Worm (Caenorhabditis elegans) whole organism, young adult: ENCODE data around the gene fbxc-25.

Experiments
- C06A6.2 ChIP-seq: fragments of 200-800 bp; sonication (Bioruptor generic); conservative IDR thresholded peaks from 2 replicates; pipeline ENCODE4 v1.3.6; 2022; ENCODE audit warnings: missing genetic modification characterization, missing compliant biosample characterization
- F52B5.7 ChIP-seq: sonication (generic microtip); optimal IDR thresholded peaks from 2 replicates; lab custom pipeline; 2016; ENCODE audit warnings: mild to moderate bottlenecking, missing genetic modification characterization, missing compliant biosample characterization
- F57A8.1 ChIP-seq: fragments of 200-800 bp; sonication (Bioruptor generic); optimal IDR thresholded peaks from 2 replicates; lab custom pipeline; 2018; ENCODE audit warnings: mild to moderate bottlenecking, missing genetic modification characterization, moderate library complexity, missing compliant biosample characterization
- F57C9.4 ChIP-seq: sonication (generic microtip); optimal IDR thresholded peaks from 2 replicates; lab custom pipeline; 2017; ENCODE audit warnings: mild to moderate bottlenecking, missing genetic modification characterization, missing compliant biosample characterization
- Y67H2A.10 ChIP-seq: fragments of 200-800 bp; sonication (Bioruptor generic); conservative IDR thresholded peaks from 2 replicates; pipeline ENCODE4 v1.3.6; 2022; ENCODE audit warnings: missing genetic modification reagents, missing genetic modification characterization, missing compliant biosample characterization
- atf-7 ChIP-seq: sonication (generic microtip); optimal IDR thresholded peaks from 2 replicates; lab custom pipeline; 2017; ENCODE audit warnings: mild to moderate bottlenecking, missing genetic modification characterization, missing compliant biosample characterization
- attf-5 ChIP-seq: fragments of 200-800 bp; sonication (Bioruptor generic); optimal IDR thresholded peaks from 2 replicates; lab custom pipeline; 2018; ENCODE audit warnings: mild to moderate bottlenecking, missing genetic modification characterization, missing compliant biosample characterization
- attf-6 ChIP-seq: fragments of 200-800 bp; sonication (Bioruptor generic); IDR thresholded peaks from 2 replicates; pipeline ENCODE4 v1.3.6; 2022; ENCODE audit warnings: missing genetic modification reagents, missing genetic modification characterization, missing compliant biosample characterization
- bed-2 ChIP-seq: fragments of 200-800 bp; sonication (Bioruptor generic); IDR thresholded peaks from 2 replicates; pipeline ENCODE4 v1.3.6; 2022; ENCODE audit warnings: missing genetic modification reagents, missing genetic modification characterization, missing compliant biosample characterization
- ccch-3 ChIP-seq: fragments of 200-800 bp; sonication (Bioruptor generic); optimal IDR thresholded peaks from 2 replicates; lab custom pipeline; 2018; ENCODE audit warnings: mild to moderate bottlenecking, missing genetic modification characterization, missing compliant biosample characterization
- dox-1 ChIP-seq: fragments of 200-800 bp; sonication (Bioruptor generic); IDR thresholded peaks from 2 replicates; pipeline ENCODE4 v1.3.6; 2022; ENCODE audit warnings: missing genetic modification reagents, missing genetic modification characterization, missing compliant biosample characterization
- ets-4 ChIP-seq: fragments of 200-800 bp; sonication (Bioruptor generic); optimal IDR thresholded peaks from 2 replicates; lab custom pipeline; 2018; ENCODE audit warnings: mild to moderate bottlenecking, missing genetic modification characterization, missing compliant biosample characterization
- lag-1 ChIP-seq: fragments of 200-800 bp; sonication (Bioruptor generic); IDR thresholded peaks from 2 replicates; pipeline ENCODE4 v1.3.6; 2022; ENCODE audit warnings: missing genetic modification reagents, missing genetic modification characterization, missing compliant biosample characterization
- lin-40 ChIP-seq: sonication (generic microtip); optimal IDR thresholded peaks from 2 replicates; lab custom pipeline; 2016; ENCODE audit warnings: missing genetic modification characterization, mild to moderate bottlenecking, missing compliant biosample characterization, missing genotype, missing genetic modification reagents
- lsl-1 ChIP-seq: fragments of 200-800 bp; sonication (Bioruptor generic); optimal IDR thresholded peaks from 2 replicates; lab custom pipeline; 2018; ENCODE audit warnings: mild to moderate bottlenecking, missing genetic modification characterization, moderate library complexity, missing compliant biosample characterization
- madf-3 ChIP-seq: fragments of 200-800 bp; sonication (Bioruptor generic); IDR thresholded peaks from 2 replicates; pipeline ENCODE4 v1.3.6; 2022; ENCODE audit warnings: missing genetic modification reagents, missing genetic modification characterization, missing compliant biosample characterization
- mcd-1 ChIP-seq: fragments of 200-800 bp; sonication (Bioruptor generic); IDR thresholded peaks from 2 replicates; pipeline ENCODE4 v1.3.6; 2022; ENCODE audit warnings: missing genetic modification reagents, missing genetic modification characterization, missing compliant biosample characterization
- nfya-2 ChIP-seq: fragments of 200-800 bp; sonication (Bioruptor generic); IDR thresholded peaks from 2 replicates; pipeline ENCODE4 v1.3.6; 2022; ENCODE audit warnings: missing genetic modification reagents, missing genetic modification characterization, missing compliant biosample characterization
- nhr-179 ChIP-seq: sonication (generic microtip); optimal IDR thresholded peaks from 2 replicates; lab custom pipeline; 2016; ENCODE audit warnings: mild to moderate bottlenecking, missing genetic modification characterization, missing compliant biosample characterization
- nhr-80 ChIP-seq: sonication (generic microtip); optimal IDR thresholded peaks from 2 replicates; lab custom pipeline; 2016; ENCODE audit warnings: missing genetic modification characterization, missing compliant biosample characterization
- snpc-1.1 ChIP-seq: sonication (generic microtip); optimal IDR thresholded peaks from 2 replicates; lab custom pipeline; 2017; ENCODE audit warnings: missing genetic modification characterization, mild to moderate bottlenecking, missing compliant biosample characterization, antibody characterized with exemption, moderate library complexity, missing genotype, missing genetic modification reagents; ENCODE audit not compliant: insufficient read depth
- snpc-1.3 ChIP-seq: sonication (generic microtip); optimal IDR thresholded peaks from 2 replicates; lab custom pipeline; 2017; ENCODE audit warnings: missing genetic modification characterization, mild to moderate bottlenecking, missing compliant biosample characterization, antibody characterized with exemption, moderate library complexity, missing genotype, missing genetic modification reagents; ENCODE audit not compliant: insufficient read depth
- tbx-9 ChIP-seq: sonication (generic microtip); optimal IDR thresholded peaks from 2 replicates; lab custom pipeline; 2016; ENCODE audit warnings: borderline replicate concordance, missing genetic modification characterization, inconsistent platforms, missing compliant biosample characterization
- tlf-1 ChIP-seq: fragments of 200-800 bp; sonication (Bioruptor generic); optimal IDR thresholded peaks from 2 replicates; lab custom pipeline; 2018; ENCODE audit warnings: mild to moderate bottlenecking, missing genetic modification characterization, missing compliant biosample characterization
- zim-3 ChIP-seq: sonication (generic microtip); optimal IDR thresholded peaks from 2 replicates; lab custom pipeline; 2017; ENCODE audit warnings: mild to moderate bottlenecking, missing genetic modification characterization, moderate library complexity, missing compliant biosample characterization
- ztf-22 ChIP-seq: fragments of 200-800 bp; sonication (Bioruptor generic); optimal IDR thresholded peaks from 2 replicates; lab custom pipeline; 2018; ENCODE audit warnings: mild to moderate bottlenecking, missing genetic modification characterization, moderate library complexity, missing compliant biosample characterization

fbxc-25 gene

DNA sequence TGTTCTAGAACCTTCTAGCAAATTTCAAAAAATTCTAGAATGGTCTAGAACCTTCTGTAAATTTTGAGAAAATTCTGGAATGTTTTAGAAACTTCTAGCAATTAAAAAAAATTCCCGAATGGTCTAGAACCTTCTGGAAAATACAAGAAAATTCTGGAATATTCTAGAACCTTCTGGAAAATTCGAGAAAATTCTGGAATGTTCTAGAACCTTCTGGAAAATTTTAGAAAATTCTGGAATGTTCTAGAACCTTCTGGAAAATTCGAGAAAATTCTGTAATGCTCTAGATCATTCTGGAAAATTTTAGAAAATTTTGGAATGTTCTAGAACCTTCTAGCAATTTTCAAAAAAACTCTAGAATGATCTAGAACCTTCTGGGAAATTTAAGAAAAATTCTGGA is 34.4 kb upstream of the fbxc-25 start (continued):
- TF ChIP-seq ztf-22 (GFP tag; lab: Kevin White, UChicago) (no peak), lin-40 (tag; lab: Kevin White, UChicago) (no peak), lsl-1 (peak; percentile 16)
- TF ChIP-seq, all 124 proteins: peak for 9

ce11 chrII:2328963-2329442 is 32.9 kb upstream of the fbxc-25 start, which contains the start of the genes ZK1240.8 and ZK1240.1:
TSS of gene ZK1240.8 (minus strand) at chrII:2329063.
TSS of gene ZK1240.1 (plus strand) at chrII:2329392.
- TF ChIP-seq bed-2 (GFP tag; lab: Robert Waterston, UW) (no peak), snpc-1.1 (tag; lab: Kevin White, UChicago) (no peak), atf-7 (tag; lab: Kevin White, UChicago) (no peak)
- TF ChIP-seq, all 124 proteins: peak for 0

- TF ChIP-seq ccch-3 (no peak), bed-2 (GFP tag; lab: Robert Waterston, UW) (no peak), Y67H2A.10 (GFP tag; lab: Robert Waterston, UW) (no peak), nfya-2 (GFP tag; lab: Robert Waterston, UW) (no peak), tlf-1 (GFP tag; lab: Kevin White, UChicago) (no peak), F52B5.7 (tag; lab: Kevin White, UChicago) (no peak), ets-4 (GFP tag; lab: Kevin White, UChicago) (no peak), madf-3 (GFP tag; lab: Robert Waterston, UW) (no peak), F57C9.4 (tag; lab: Kevin White, UChicago) (no peak), C06A6.2 (GFP tag; lab: Robert Waterston, UW) (no peak), lag-1 (no peak)
These were observed 28.9 kb upstream of the fbxc-25 start, which contains the start of gene ZK1240.11 for ce11 chrII:2324956-2325355. TSS of gene ZK1240.11 (plus strand) at chrII:2325256.

- TF ChIP-seq snpc-1.3 (tag; lab: Kevin White, UChicago) = no peak
- TF ChIP-seq nhr-179 (tag; lab: Kevin White, UChicago) = no peak
- peak; percentile 58 for TF ChIP-seq ets-4 (GFP tag; lab: Kevin White, UChicago)
- no peak for TF ChIP-seq F52B5.7 (tag; lab: Kevin White, UChicago)
- TF ChIP-seq tbx-9 (tag; lab: Kevin White, UChicago) = no peak
- no peak for TF ChIP-seq attf-6 (GFP tag; lab: Robert Waterston, UW)
- TF ChIP-seq nhr-80 (tag; lab: Kevin White, UChicago) = peak; percentile 85
These were observed 26.9 kb upstream of the fbxc-25 start, which contains the start of the genes ZK1240.6 and ZK1240.2 for ce11 chrII:2322857-2323518. TSS of gene ZK1240.6 (minus strand) at chrII:2322907. TSS of gene ZK1240.2 (plus strand) at chrII:2323376.

DNA sequence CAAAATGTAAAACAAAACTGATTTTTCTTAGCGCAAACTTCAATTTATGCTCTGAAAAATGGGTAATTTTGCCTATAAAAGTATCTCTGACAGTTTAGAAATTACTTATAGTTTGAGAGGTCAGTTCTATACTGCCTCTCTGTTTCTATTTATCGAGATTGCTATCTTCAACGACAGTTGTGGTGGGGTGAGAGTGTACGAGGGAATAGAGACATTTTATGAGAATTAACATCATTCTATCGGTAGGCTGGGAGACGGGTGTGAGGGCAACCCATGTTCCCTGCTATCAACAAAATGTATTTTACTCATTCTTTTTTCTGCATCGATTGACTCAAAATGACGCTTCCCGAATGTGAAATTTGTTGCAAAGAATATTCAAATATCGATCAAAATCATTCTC is 24.0 kb upstream of the fbxc-25 start, which contains the start of gene ZK1240.3:
TSS of gene ZK1240.3 (plus strand) at position 238 of the 400 bp plus-strand sequence.
- peak; percentile 93 for TF ChIP-seq nhr-80 (tag; lab: Kevin White, UChicago)
- TF ChIP-seq attf-6 (GFP tag; lab: Robert Waterston, UW) = no peak
- no peak for TF ChIP-seq mcd-1 (GFP tag; lab: Robert Waterston, UW)
- peak; percentile 50 for TF ChIP-seq dox-1 (GFP tag; lab: Robert Waterston, UW)
- peak; percentile 64 for TF ChIP-seq ets-4 (GFP tag; lab: Kevin White, UChicago)
- no peak for TF ChIP-seq Y67H2A.10 (GFP tag; lab: Robert Waterston, UW)
- no peak for TF ChIP-seq F57A8.1 (GFP tag; lab: Kevin White, UChicago)
- no peak for TF ChIP-seq attf-5
- TF ChIP-seq zim-3 = no peak
